Worm (Caenorhabditis elegans): ENCODE results near the gene F56C3.9.

Gene F56C3.9

DNA sequence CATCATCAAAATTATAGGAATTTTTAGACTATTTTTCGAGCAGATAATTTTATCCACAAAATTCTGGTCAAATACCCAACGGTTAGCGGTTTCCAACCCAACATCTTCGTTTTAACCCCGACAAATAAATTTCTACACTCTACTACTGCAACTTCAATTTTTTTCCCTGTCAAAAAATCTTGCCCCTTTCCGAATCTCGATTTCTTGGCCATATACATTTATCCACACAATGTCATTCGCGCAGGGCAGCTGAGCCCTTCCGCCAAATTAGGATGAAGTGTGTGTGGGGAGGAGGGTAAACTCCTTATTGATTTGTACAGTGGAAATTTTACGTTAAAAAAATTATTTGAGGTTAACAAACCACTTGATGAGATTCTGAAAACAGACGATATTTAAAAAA is 49.0 kb downstream of the F56C3.9 start (continued):
- TF ChIP-seq pax-1 (tag; optimal IDR thresholded peaks at IDR 0.05), result peak; percentile 54
- TF ChIP-seq mec-3 (tag; optimal IDR thresholded peaks at IDR 0.05; ENCODE audit: borderline replicate concordance), result no peak
- no peak for TF ChIP-seq npax-4 (tag; optimal IDR thresholded peaks at IDR 0.05)
- TF ChIP-seq dmd-4 (tag; optimal IDR thresholded peaks at IDR 0.05; ENCODE audit: borderline replicate concordance), result no peak
- TF ChIP-seq pat-9 (tag; optimal IDR thresholded peaks at IDR 0.05), result no peak
- peak; percentile 90 for TF ChIP-seq ceh-18 (tag; optimal IDR thresholded peaks at IDR 0.05)
- peak; percentile 86 for TF ChIP-seq nfya-1 (tag; optimal IDR thresholded peaks at IDR 0.05)
- no peak for TF ChIP-seq ceh-24 (tag; optimal IDR thresholded peaks at IDR 0.05)
- peak; percentile 5 for TF ChIP-seq ttx-3 (tag; optimal IDR thresholded peaks at IDR 0.05)
- no peak for TF ChIP-seq hlh-8 (tag; optimal IDR thresholded peaks at IDR 0.05)
- peak; percentile 63 for TF ChIP-seq fkh-10 (GFP tag; optimal IDR thresholded peaks at IDR 0.05)
- TF ChIP-seq elt-4 (tag; optimal IDR thresholded peaks at IDR 0.05), result no peak
- TF ChIP-seq K02D7.2 (tag; optimal IDR thresholded peaks at IDR 0.05), result no peak
- TF ChIP-seq ceh-2 (tag; optimal IDR thresholded peaks at IDR 0.05), result peak; percentile 55
- no peak for TF ChIP-seq pha-4 (tag; optimal IDR thresholded peaks at IDR 0.05)

DNA sequence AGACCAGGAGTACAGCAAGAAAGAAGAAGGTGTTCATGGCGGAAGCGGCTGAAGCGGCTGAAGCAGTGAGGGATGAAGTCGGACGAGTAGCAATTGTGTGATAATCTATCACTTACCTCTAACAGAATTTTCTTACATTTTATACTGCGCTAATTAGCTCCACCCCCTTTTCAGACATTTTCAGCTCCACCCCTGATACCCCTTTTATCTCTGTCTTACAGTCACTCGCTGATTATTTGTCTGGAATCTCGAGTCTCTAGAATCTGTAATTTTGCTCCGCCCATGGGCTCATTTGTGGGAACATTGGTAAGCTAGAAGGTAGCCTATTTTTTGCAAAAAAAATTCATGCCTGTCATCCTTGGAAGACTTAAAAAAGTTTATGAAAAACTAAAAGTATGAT is 49.5 kb downstream of the F56C3.9 start, which contains the start of gene ins-39:
Gene ins-39 (minus strand): TSS at position 101 of the 400 bp plus-strand sequence.
- no peak for TF ChIP-seq ceh-31 (tag; optimal IDR thresholded peaks at IDR 0.05)
- no peak for TF ChIP-seq lin-11 (tag; optimal IDR thresholded peaks at IDR 0.05)
- TF ChIP-seq sox-2 (GFP tag; IDR thresholded peaks at IDR 0.05), result no peak
- no peak for TF ChIP-seq pha-2 (tag; optimal IDR thresholded peaks at IDR 0.05)
- TF ChIP-seq elt-4 (tag; optimal IDR thresholded peaks at IDR 0.05), result no peak
- TF ChIP-seq ama-1 (optimal IDR thresholded peaks at IDR 0.05), result no peak
- TF ChIP-seq unc-86 (tag; optimal IDR thresholded peaks at IDR 0.05), result no peak
- no peak for TF ChIP-seq ceh-34 (tag; optimal IDR thresholded peaks at IDR 0.05)
- TF ChIP-seq ztf-16 (tag; optimal IDR thresholded peaks at IDR 0.05), result no peak
- TF ChIP-seq C08G9.2 (tag; optimal IDR thresholded peaks at IDR 0.05), result no peak
- TF ChIP-seq syd-9 (tag; optimal IDR thresholded peaks at IDR 0.05), result no peak
- no peak for TF ChIP-seq ceh-19 (GFP tag; optimal IDR thresholded peaks at IDR 0.05)
- no peak for TF ChIP-seq pqm-1 (tag; optimal IDR thresholded peaks at IDR 0.05)
- no peak for TF ChIP-seq hlh-15 (tag; optimal IDR thresholded peaks at IDR 0.05)
- no peak for TF ChIP-seq hlh-8 (tag; optimal IDR thresholded peaks at IDR 0.05)
- no peak for TF ChIP-seq pag-3 (tag; optimal IDR thresholded peaks at IDR 0.05; ENCODE audit: borderline replicate concordance)
- TF ChIP-seq ceh-45 (GFP tag; IDR thresholded peaks at IDR 0.05), result no peak
- TF ChIP-seq hlh-13 (GFP tag; optimal IDR thresholded peaks at IDR 0.05), result no peak
